Fruit fly (Drosophila melanogaster) whole organism, embryonic: ENCODE measurements around the gene Vago.

Experiments used
- B-H2 ChIP-seq: fragments of 200-800 bp; sonication (Bioruptor generic); optimal IDR thresholded peaks from 2 replicates; lab custom pipeline; 2018; ENCODE audit warnings: missing biosample characterization, mild to moderate bottlenecking, missing genetic modification characterization
- CG11085 ChIP-seq: fragments of 200-800 bp; sonication (Bioruptor generic); IDR thresholded peaks from 2 replicates; pipeline ENCODE4 v1.3.6; 2022; ENCODE audit warnings: missing biosample characterization, missing genetic modification characterization
- CG11247 ChIP-seq: fragments of 200-800 bp; sonication (Bioruptor generic); IDR thresholded peaks from 2 replicates; pipeline ENCODE4 v1.3.6; 2022; ENCODE audit warnings: missing biosample characterization, missing genetic modification characterization
- CG11504 ChIP-seq: fragments of 200-800 bp; sonication (Bioruptor generic); optimal IDR thresholded peaks from 3 replicates; lab custom pipeline; 2019; ENCODE audit warnings: missing biosample characterization, mild to moderate bottlenecking, missing genetic modification characterization, moderate library complexity
- CG12299 ChIP-seq: fragments of 200-800 bp; sonication (Bioruptor generic); optimal IDR thresholded peaks from 2 replicates; lab custom pipeline; 2018; ENCODE audit warnings: missing biosample characterization, mild to moderate bottlenecking, missing genetic modification characterization
- CG12391 ChIP-seq: fragments of 200-800 bp; sonication (Bioruptor generic); optimal IDR thresholded peaks from 3 replicates; lab custom pipeline; 2018; ENCODE audit warnings: missing biosample characterization, mild to moderate bottlenecking, missing genetic modification characterization, moderate library complexity
- CG12942 ChIP-seq: fragments of 200-800 bp; sonication (Bioruptor generic); optimal IDR thresholded peaks from 3 replicates; lab custom pipeline; 2016; ENCODE audit warnings: missing biosample characterization, missing genetic modification characterization
- CG13287 ChIP-seq: fragments of 200-800 bp; sonication (Bioruptor generic); IDR thresholded peaks from 2 replicates; pipeline ENCODE4 v1.3.6; 2022; ENCODE audit warnings: missing biosample characterization, missing genetic modification characterization; ENCODE audit not compliant: partially characterized antibody
- CG14014 ChIP-seq: fragments of 200-800 bp; sonication (Bioruptor generic); IDR thresholded peaks from 2 replicates; pipeline ENCODE4 v1.3.6; 2022; ENCODE audit warnings: missing biosample characterization, missing genetic modification characterization
- CG14860 ChIP-seq: fragments of 200-800 bp; sonication (Bioruptor generic); IDR thresholded peaks from 3 replicates; pipeline ENCODE4 v1.3.6; 2022; ENCODE audit warnings: missing biosample characterization, missing genetic modification characterization; ENCODE audit not compliant: partially characterized antibody
- CG15514 ChIP-seq: fragments of 200-800 bp; sonication (Bioruptor generic); optimal IDR thresholded peaks from 3 replicates; lab custom pipeline; 2017; ENCODE audit warnings: missing biosample characterization, missing genetic modification characterization, mild to moderate bottlenecking, moderate library complexity, missing genetic modification reagents
- CG15601 ChIP-seq: fragments of 200-800 bp; sonication (Bioruptor generic); optimal IDR thresholded peaks from 3 replicates; lab custom pipeline; 2019; ENCODE audit warnings: missing biosample characterization, mild to moderate bottlenecking, missing genetic modification characterization, moderate library complexity
- CG16779 ChIP-seq: fragments of 200-800 bp; sonication (Bioruptor generic); IDR thresholded peaks from 2 replicates; pipeline ENCODE4 v1.3.6; 2022; ENCODE audit warnings: missing biosample characterization, missing genetic modification characterization
- CG17186 ChIP-seq: fragments of 200-800 bp; sonication (Bioruptor generic); optimal IDR thresholded peaks from 3 replicates; lab custom pipeline; 2017; ENCODE audit warnings: missing biosample characterization, missing genetic modification reagents, missing genetic modification characterization
- CG2712 ChIP-seq: fragments of 200-800 bp; optimal IDR thresholded peaks from 3 replicates; lab custom pipeline; 2019; ENCODE audit warnings: missing biosample characterization, mild to moderate bottlenecking, missing genetic modification characterization, moderate library complexity
- CG30403 ChIP-seq: fragments of 200-800 bp; sonication (Bioruptor generic); optimal IDR thresholded peaks from 3 replicates; lab custom pipeline; 2016; ENCODE audit warnings: missing biosample characterization, missing genetic modification characterization
- CG32772 ChIP-seq: fragments of 200-800 bp; sonication (Bioruptor generic); IDR thresholded peaks from 2 replicates; pipeline ENCODE4 v1.3.6; 2022; ENCODE audit warnings: missing biosample characterization, missing genetic modification characterization
- Chrac-16 ChIP-seq: fragments of 200-800 bp; sonication (Bioruptor generic); optimal IDR thresholded peaks from 3 replicates; lab custom pipeline; 2016; ENCODE audit warnings: missing biosample characterization, missing genetic modification characterization
- Dll ChIP-seq: fragments of 200-800 bp; sonication (Bioruptor generic); IDR thresholded peaks from 4 replicates; pipeline ENCODE4 v1.3.6; 2022; ENCODE audit warnings: missing biosample characterization, missing genetic modification characterization; ENCODE audit not compliant: partially characterized antibody
- Dref ChIP-seq: fragments of 200-800 bp; sonication (Bioruptor generic); IDR thresholded peaks from 2 replicates; pipeline ENCODE4 v1.3.6; 2022; ENCODE audit warnings: missing biosample characterization, missing genetic modification characterization
- HLH4C ChIP-seq: fragments of 200-800 bp; sonication (Bioruptor generic); IDR thresholded peaks from 3 replicates; pipeline ENCODE4 v1.3.6; 2022; ENCODE audit warnings: missing biosample characterization, missing genetic modification characterization; ENCODE audit not compliant: partially characterized antibody
- Hr39 ChIP-seq: fragments of >200 bp; optimal IDR thresholded peaks from 2 replicates; lab custom pipeline; 2017
- MBD-R2 ChIP-seq: fragments of 200-800 bp; sonication (Bioruptor generic); IDR thresholded peaks from 2 replicates; pipeline ENCODE4 v1.3.6; 2022; ENCODE audit warnings: missing biosample characterization, missing genetic modification characterization
- Max ChIP-seq: fragments of 200-800 bp; sonication (Bioruptor generic); optimal IDR thresholded peaks from 2 replicates; lab custom pipeline; 2016; ENCODE audit warnings: missing biosample characterization, mild to moderate bottlenecking, missing genetic modification characterization
- Med ChIP-seq: fragments of 200-800 bp; sonication (Bioruptor generic); peaks from one replicate; lab custom pipeline; 2016; ENCODE audit warnings: missing biosample characterization, missing genetic modification characterization, mild to moderate bottlenecking, inconsistent platforms, moderate library complexity
- Mes4 ChIP-seq: fragments of 200-800 bp; sonication (Bioruptor generic); optimal IDR thresholded peaks from 2 replicates; lab custom pipeline; 2016; ENCODE audit warnings: missing biosample characterization, missing genetic modification characterization
- NC2α ChIP-seq: fragments of 200-800 bp; sonication (Bioruptor generic); optimal IDR thresholded peaks from 2 replicates; lab custom pipeline; 2016; ENCODE audit warnings: missing biosample characterization, missing genetic modification characterization
- Nf-YB ChIP-seq: fragments of 200-800 bp; sonication (Bioruptor generic); optimal IDR thresholded peaks from 3 replicates; lab custom pipeline; 2019; ENCODE audit warnings: missing biosample characterization, mild to moderate bottlenecking, missing genetic modification characterization, moderate library complexity
- NfI ChIP-seq: fragments of 200-800 bp; sonication (Bioruptor generic); optimal IDR thresholded peaks from 3 replicates; lab custom pipeline; 2018; ENCODE audit warnings: missing biosample characterization, mild to moderate bottlenecking, missing genetic modification characterization, moderate library complexity
- Ptx1 ChIP-seq: fragments of 200-800 bp; sonication (Bioruptor generic); IDR thresholded peaks from 2 replicates; pipeline ENCODE4 v1.3.6; 2022; ENCODE audit warnings: missing biosample characterization, missing genetic modification characterization
- Scr ChIP-seq: fragments of 200-800 bp; sonication (Bioruptor generic); IDR thresholded peaks from 2 replicates; pipeline ENCODE4 v1.3.6; 2022; ENCODE audit warnings: missing biosample characterization, missing genetic modification characterization; ENCODE audit not compliant: partially characterized antibody
- Side ChIP-seq: fragments of 200-800 bp; sonication (Bioruptor generic); optimal IDR thresholded peaks from 2 replicates; lab custom pipeline; 2016; ENCODE audit warnings: missing biosample characterization, missing genetic modification characterization
- az2 ChIP-seq: fragments of 200-800 bp; sonication (Bioruptor generic); optimal IDR thresholded peaks from 3 replicates; lab custom pipeline; 2016; ENCODE audit warnings: missing biosample characterization, missing genetic modification characterization
- bab2 ChIP-seq: fragments of 200-800 bp; sonication (Bioruptor generic); optimal IDR thresholded peaks from 2 replicates; lab custom pipeline; 2016; ENCODE audit warnings: missing biosample characterization, missing genetic modification characterization
- bbx ChIP-seq: fragments of 200-800 bp; sonication (Bioruptor generic); IDR thresholded peaks from 2 replicates; pipeline ENCODE4 v1.3.6; 2022; ENCODE audit warnings: missing biosample characterization, missing genetic modification characterization; ENCODE audit not compliant: partially characterized antibody
- bcd ChIP-seq: fragments of 200-800 bp; sonication (Bioruptor generic); optimal IDR thresholded peaks from 2 replicates; lab custom pipeline; 2017; ENCODE audit warnings: missing biosample characterization, mild to moderate bottlenecking, missing genetic modification characterization
- cas ChIP-seq: fragments of 200-800 bp; sonication (Bioruptor generic); IDR thresholded peaks from 2 replicates; pipeline ENCODE4 v1.3.6; 2022; ENCODE audit warnings: missing biosample characterization, missing genetic modification characterization
- chinmo ChIP-seq: fragments of 200-800 bp; sonication (Bioruptor generic); IDR thresholded peaks from 4 replicates; pipeline ENCODE4 v1.3.6; 2022; ENCODE audit warnings: missing biosample characterization, missing genetic modification characterization; ENCODE audit not compliant: partially characterized antibody
- crp ChIP-seq, 2 experiments: fragments of 200-800 bp; sonication (Bioruptor generic); optimal IDR thresholded peaks; 2 replicates in 1 of 2; 3 replicates in 1 of 2; lab custom pipeline; 2017; ENCODE audit warnings: missing biosample characterization in 2 of 2, missing genetic modification characterization in 2 of 2, mild to moderate bottlenecking in 1 of 2, moderate library complexity in 1 of 2
- dpn ChIP-seq, 2 experiments: fragments of 200-800 bp; sonication (Bioruptor generic); optimal IDR thresholded peaks; 3 replicates each; lab custom pipeline; 2016; ENCODE audit warnings: missing biosample characterization in 2 of 2, missing genetic modification characterization in 2 of 2
- en ChIP-seq: fragments of 200-800 bp; sonication (Bioruptor generic); optimal IDR thresholded peaks from 2 replicates; lab custom pipeline; 2016; ENCODE audit warnings: missing biosample characterization, missing genetic modification characterization
- grau ChIP-seq: fragments of 200-800 bp; optimal IDR thresholded peaks from 3 replicates; lab custom pipeline; 2019; ENCODE audit warnings: missing biosample characterization, mild to moderate bottlenecking, missing genetic modification characterization, moderate library complexity
- sna ChIP-seq: fragments of 200-800 bp; sonication (Bioruptor generic); IDR thresholded peaks from 2 replicates; pipeline ENCODE4 v1.3.6; 2022; ENCODE audit warnings: missing biosample characterization, missing genetic modification characterization; ENCODE audit not compliant: partially characterized antibody
- sqz ChIP-seq: fragments of 200-800 bp; sonication (Bioruptor generic); optimal IDR thresholded peaks from 3 replicates; lab custom pipeline; 2018; ENCODE audit warnings: missing biosample characterization, mild to moderate bottlenecking, missing genetic modification characterization
- stwl ChIP-seq: fragments of 200-800 bp; sonication (Bioruptor generic); optimal IDR thresholded peaks from 3 replicates; lab custom pipeline; 2018; ENCODE audit warnings: missing biosample characterization, mild to moderate bottlenecking, missing genetic modification characterization, moderate library complexity
- tll ChIP-seq, 2 experiments: fragments of 200-800 bp in 1 of 2; fragments of >200 bp in 1 of 2; sonication (Bioruptor generic) in 1 of 2; optimal IDR thresholded peaks; 2 replicates each; lab custom pipeline; 2017 to 2019; ENCODE audit warnings: missing biosample characterization in 2 of 2, missing genetic modification characterization in 2 of 2, mild to moderate bottlenecking in 1 of 2, moderate library complexity in 1 of 2
- tup ChIP-seq: fragments of 200-800 bp; sonication (Bioruptor generic); optimal IDR thresholded peaks from 2 replicates; lab custom pipeline; 2016; ENCODE audit warnings: missing biosample characterization, mild to moderate bottlenecking, missing genetic modification characterization, moderate library complexity
- twi ChIP-seq: fragments of 200-800 bp; optimal IDR thresholded peaks from 2 replicates; lab custom pipeline; 2019; ENCODE audit warnings: missing biosample characterization, mild to moderate bottlenecking, missing genetic modification characterization, moderate library complexity

Vago gene

DNA sequence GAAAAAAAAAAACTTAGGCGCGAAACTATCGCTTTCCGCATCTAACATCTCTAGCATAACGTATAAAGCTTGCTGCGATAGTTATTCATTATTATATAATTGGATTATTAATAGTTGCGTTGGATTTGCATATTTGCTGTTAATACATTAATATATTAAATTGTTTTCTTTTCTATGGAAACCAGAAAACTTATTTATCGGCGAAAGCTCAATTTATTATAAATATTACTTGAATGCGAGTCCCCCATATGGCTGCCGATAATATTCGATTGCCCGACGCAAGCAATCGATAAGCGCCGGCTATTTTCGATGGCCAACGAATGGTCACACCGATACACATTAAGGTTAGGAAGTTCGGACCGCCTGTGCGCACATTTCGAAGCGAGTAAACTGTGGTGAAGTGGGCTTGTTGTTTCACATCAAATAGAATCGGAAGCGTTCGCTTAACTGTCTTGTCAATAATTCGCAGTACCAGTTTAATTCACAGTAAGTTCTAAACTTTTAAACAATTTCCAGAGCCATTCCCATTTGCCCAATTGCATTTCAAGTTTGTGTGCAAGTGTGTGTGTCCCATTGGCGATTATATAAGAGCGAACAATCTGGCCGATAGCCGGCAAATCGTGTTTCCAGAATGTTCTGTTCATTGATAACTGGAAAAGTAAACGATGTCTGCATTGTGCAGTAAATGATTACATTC is 19.2 kb downstream of the Vago start, which contains the start of gene Hsp60A (continued):
- TF ChIP-seq Max: peak; percentile 65
- no peak for TF ChIP-seq Mes4 (GFP tag; lab: Kevin White, UChicago)
- peak; percentile 34 for TF ChIP-seq NfI (GFP tag; lab: Kevin White, UChicago)
- TF ChIP-seq CG12942 (GFP tag; lab: Kevin White, UChicago): peak; percentile 15
- peak; percentile 91 for TF ChIP-seq CG13287 (GFP tag; lab: Robert Waterston, UW)
- peak; percentile 76; the same call in 1 of the 2 replicates for TF ChIP-seq sna (GFP tag; lab: Robert Waterston, UW)
- TF ChIP-seq crp (GFP tag; optimal IDR thresholded peaks at IDR 0.05; lab: Kevin White, UChicago): peak in 1 of 2 experiments; percentile 9
- TF ChIP-seq HLH4C (GFP tag; lab: Robert Waterston, UW): peak; percentile 87
- TF ChIP-seq MBD-R2 (GFP tag; lab: Robert Waterston, UW): peak; percentile 41
- peak; percentile 58 for TF ChIP-seq Ptx1
- peak; percentile 47 for TF ChIP-seq B-H2
- TF ChIP-seq CG17186: peak; percentile 12
- peak; percentile 38 for TF ChIP-seq tup (GFP tag; lab: Kevin White, UChicago)
- TF ChIP-seq CG14860 (GFP tag; lab: Robert Waterston, UW): peak; percentile 77
- TF ChIP-seq CG15601: peak; percentile 59
- peak; percentile 6 for TF ChIP-seq Nf-YB (GFP tag; lab: Kevin White, UChicago)
- peak; percentile 50 for TF ChIP-seq CG32772
- TF ChIP-seq bbx (GFP tag; lab: Robert Waterston, UW): peak; percentile 72
- peak; percentile 61 for TF ChIP-seq CG2712
- peak; percentile 54 for TF ChIP-seq az2 (GFP tag; lab: Kevin White, UChicago)
- TF ChIP-seq Side: no peak
- TF ChIP-seq stwl (tag; lab: Kevin White, UChicago): peak; percentile 50
- peak; percentile 49 for TF ChIP-seq sqz (GFP tag; lab: Kevin White, UChicago)
- TF ChIP-seq Med (GFP tag; lab: Kevin White, UChicago): peak; percentile 69
- TF ChIP-seq chinmo (GFP tag; lab: Robert Waterston, UW): peak; percentile 61; the same call in 1 of the 4 replicates
- peak; percentile 87 for TF ChIP-seq Scr (GFP tag; lab: Robert Waterston, UW)
- TF ChIP-seq bcd (GFP tag; lab: Kevin White, UChicago): peak; percentile 40
- peak; percentile 21 for TF ChIP-seq Chrac-16 (GFP tag; lab: Kevin White, UChicago)
- TF ChIP-seq CG11247 (GFP tag; lab: Robert Waterston, UW): 0 out of 2 replicates have a peak, but pooled peaks have one; percentile 14
- no peak for TF ChIP-seq CG16779 (GFP tag; lab: Robert Waterston, UW)
- peak; percentile 74 for TF ChIP-seq CG12391 (tag; lab: Kevin White, UChicago)
- TF ChIP-seq CG15514 (GFP tag; lab: Kevin White, UChicago): peak; percentile 76
- no peak for TF ChIP-seq en (GFP tag; lab: Kevin White, UChicago)
- peak; percentile 60 for TF ChIP-seq CG30403 (GFP tag; lab: Kevin White, UChicago)
- no peak for TF ChIP-seq Hr39 (lab: Kevin White, UChicago)
- TF ChIP-seq grau: peak; percentile 53
- TF ChIP-seq Dll (GFP tag; lab: Robert Waterston, UW): peak; percentile 91
- peak; percentile 86 for TF ChIP-seq Dref (GFP tag; lab: Robert Waterston, UW)
- peak; percentile 62 for TF ChIP-seq CG11504 (tag; lab: Kevin White, UChicago)
- TF ChIP-seq dpn (GFP tag; optimal IDR thresholded peaks at IDR 0.05; lab: Kevin White, UChicago): peak; percentile 42 to 48
- TF ChIP-seq CG14014 (GFP tag; lab: Robert Waterston, UW): 0 out of 2 replicates have a peak, but pooled peaks have one; percentile 27
- TF ChIP-seq NC2α (GFP tag; lab: Kevin White, UChicago): no peak
- TF ChIP-seq CG11085 (GFP tag; lab: Robert Waterston, UW): no peak
- peak; percentile 46 for TF ChIP-seq CG12299 (tag; lab: Kevin White, UChicago)
- TF ChIP-seq tll (GFP tag; optimal IDR thresholded peaks at IDR 0.05; lab: Kevin White, UChicago): no peak
- TF ChIP-seq bab2 (GFP tag; lab: Kevin White, UChicago): peak; percentile 5
- no peak for TF ChIP-seq twi (tag; lab: Kevin White, UChicago)
- TF ChIP-seq cas (GFP tag; lab: Robert Waterston, UW): 0 out of 2 replicates have a peak, but pooled peaks have one; percentile 11
